Fruit fly (Drosophila melanogaster) whole organism, prepupa: ENCODE data around the gene Antp.
A peak's percentile ranks its signal among the peaks of the same experiment; 100 is the strongest.

Experiments
- CG10631 ChIP-seq: fragments of 200-800 bp; sonication (Bioruptor generic); optimal IDR thresholded peaks from 2 replicates; lab custom pipeline; 2016; ENCODE audit warnings: missing biosample characterization, missing genetic modification characterization
- CG10669 ChIP-seq: fragments of 200-800 bp; sonication (Bioruptor generic); optimal IDR thresholded peaks from 3 replicates; lab custom pipeline; 2018; ENCODE audit warnings: missing biosample characterization, mild to moderate bottlenecking, missing genetic modification characterization, moderate library complexity
- CG11294 ChIP-seq: fragments of 200-800 bp; sonication (Bioruptor generic); IDR thresholded peaks from 2 replicates; pipeline ENCODE4 v1.3.6; 2022; ENCODE audit warnings: missing biosample characterization, missing genetic modification characterization
- CG1621 ChIP-seq: fragments of 200-800 bp; sonication (Bioruptor generic); optimal IDR thresholded peaks from 3 replicates; lab custom pipeline; 2018; ENCODE audit warnings: missing biosample characterization, mild to moderate bottlenecking, missing genetic modification characterization
- CG3032 ChIP-seq: fragments of 200-800 bp; optimal IDR thresholded peaks from 2 replicates; lab custom pipeline; 2019; ENCODE audit warnings: missing biosample characterization, mild to moderate bottlenecking, missing genetic modification characterization, moderate library complexity
- CG31627 ChIP-seq: fragments of 200-800 bp; sonication (Bioruptor generic); optimal IDR thresholded peaks from 3 replicates; lab custom pipeline; 2016; ENCODE audit warnings: missing biosample characterization, missing genetic modification characterization
- CG4318 ChIP-seq: fragments of 200-800 bp; sonication (Bioruptor generic); optimal IDR thresholded peaks from 3 replicates; lab custom pipeline; 2017; ENCODE audit warnings: missing biosample characterization, mild to moderate bottlenecking, missing genetic modification characterization
- CG6163 ChIP-seq: fragments of 200-800 bp; sonication (Bioruptor generic); IDR thresholded peaks from 3 replicates; pipeline ENCODE4 v1.3.6; 2022; ENCODE audit warnings: missing biosample characterization, missing genetic modification characterization
- CG6276 ChIP-seq: fragments of 200-800 bp; sonication (Bioruptor generic); optimal IDR thresholded peaks from 2 replicates; lab custom pipeline; 2017; ENCODE audit warnings: missing biosample characterization, mild to moderate bottlenecking, missing genetic modification characterization
- CG6854 ChIP-seq: fragments of 200-800 bp; sonication (Bioruptor generic); optimal IDR thresholded peaks from 2 replicates; lab custom pipeline; 2017; ENCODE audit warnings: missing biosample characterization, mild to moderate bottlenecking, missing genetic modification characterization
- CG7368 ChIP-seq: fragments of 200-800 bp; sonication (Bioruptor generic); optimal IDR thresholded peaks from 3 replicates; lab custom pipeline; 2016; ENCODE audit warnings: missing biosample characterization, missing genetic modification characterization
- CG9139 ChIP-seq: fragments of 200-800 bp; sonication (Bioruptor generic); optimal IDR thresholded peaks from 3 replicates; lab custom pipeline; 2017; ENCODE audit warnings: missing biosample characterization, mild to moderate bottlenecking, missing genetic modification characterization
- Eip78C ChIP-seq: fragments of 200-800 bp; sonication (Bioruptor generic); peaks from one replicate; lab custom pipeline; 2016; ENCODE audit warnings: missing biosample characterization, missing genetic modification characterization
- Ets21C ChIP-seq: fragments of 200-800 bp; sonication (Bioruptor generic); optimal IDR thresholded peaks from 3 replicates; lab custom pipeline; 2016; ENCODE audit warnings: missing biosample characterization, missing genetic modification characterization
- Ets96B ChIP-seq: fragments of 200-800 bp; optimal IDR thresholded peaks from 2 replicates; lab custom pipeline; 2019; ENCODE audit warnings: missing biosample characterization, mild to moderate bottlenecking, missing genetic modification characterization, moderate library complexity
- Hr38 ChIP-seq: sonication (Bioruptor generic); optimal IDR thresholded peaks from 2 replicates; lab custom pipeline; 2016; ENCODE audit warnings: missing biosample characterization, missing genetic modification characterization
- Hr39 ChIP-seq: fragments of 200-800 bp; sonication (Bioruptor generic); optimal IDR thresholded peaks from 2 replicates; lab custom pipeline; 2016; ENCODE audit warnings: missing biosample characterization, missing genetic modification characterization
- Hr4 ChIP-seq: fragments of 200-800 bp; sonication (Bioruptor generic); optimal IDR thresholded peaks from 3 replicates; lab custom pipeline; 2016; ENCODE audit warnings: missing biosample characterization, missing genetic modification characterization
- Met ChIP-seq: fragments of 200-800 bp; sonication (Bioruptor generic); optimal IDR thresholded peaks from 3 replicates; lab custom pipeline; 2016; ENCODE audit warnings: missing biosample characterization, missing genetic modification characterization
- OdsH ChIP-seq: fragments of 200-800 bp; sonication (Bioruptor generic); optimal IDR thresholded peaks from 3 replicates; lab custom pipeline; 2016; ENCODE audit warnings: missing biosample characterization, missing genetic modification characterization
- Smox ChIP-seq: fragments of 200-800 bp; sonication (Bioruptor generic); optimal IDR thresholded peaks from 3 replicates; lab custom pipeline; 2016; ENCODE audit warnings: missing biosample characterization, missing genetic modification characterization
- Sox102F ChIP-seq: fragments of 200-800 bp; sonication (Bioruptor generic); optimal IDR thresholded peaks from 2 replicates; lab custom pipeline; 2016; ENCODE audit warnings: missing biosample characterization, mild to moderate bottlenecking, missing genetic modification characterization
- achi ChIP-seq: fragments of 200-800 bp; sonication (Bioruptor generic); optimal IDR thresholded peaks from 3 replicates; lab custom pipeline; 2016; ENCODE audit warnings: missing biosample characterization, missing genetic modification characterization
- cyc ChIP-seq: fragments of 200-800 bp; sonication (Bioruptor generic); optimal IDR thresholded peaks from 3 replicates; lab custom pipeline; 2016; ENCODE audit warnings: missing biosample characterization, missing genetic modification characterization
- esn ChIP-seq: fragments of 200-800 bp; sonication (Bioruptor generic); optimal IDR thresholded peaks from 2 replicates; lab custom pipeline; 2016; ENCODE audit warnings: missing biosample characterization, mild to moderate bottlenecking, missing genetic modification characterization, moderate library complexity
- fd59A ChIP-seq: fragments of 200-800 bp; sonication (Bioruptor generic); optimal IDR thresholded peaks from 2 replicates; lab custom pipeline; 2017; ENCODE audit warnings: missing biosample characterization, mild to moderate bottlenecking, missing genetic modification characterization, missing genetic modification reagents
- fd85E ChIP-seq: fragments of 200-800 bp; sonication (Bioruptor generic); optimal IDR thresholded peaks from 3 replicates; lab custom pipeline; 2016; ENCODE audit warnings: missing biosample characterization, missing genetic modification characterization
- fkh ChIP-seq: fragments of 200-800 bp; sonication (Bioruptor generic); optimal IDR thresholded peaks from 3 replicates; lab custom pipeline; 2017; ENCODE audit warnings: missing biosample characterization, mild to moderate bottlenecking, missing genetic modification characterization, moderate library complexity
- pdm3 ChIP-seq: fragments of 200-800 bp; sonication (Bioruptor generic); optimal IDR thresholded peaks from 3 replicates; lab custom pipeline; 2016; ENCODE audit warnings: missing biosample characterization, missing genetic modification characterization
- svp ChIP-seq: fragments of 200-800 bp; sonication (Bioruptor generic); peaks from one replicate; lab custom pipeline; 2016; ENCODE audit warnings: missing biosample characterization, missing genetic modification characterization
- topi ChIP-seq: fragments of 200-800 bp; sonication (Bioruptor generic); optimal IDR thresholded peaks from 3 replicates; lab custom pipeline; 2016; ENCODE audit warnings: missing biosample characterization, missing genetic modification characterization

The Antp gene

DNA sequence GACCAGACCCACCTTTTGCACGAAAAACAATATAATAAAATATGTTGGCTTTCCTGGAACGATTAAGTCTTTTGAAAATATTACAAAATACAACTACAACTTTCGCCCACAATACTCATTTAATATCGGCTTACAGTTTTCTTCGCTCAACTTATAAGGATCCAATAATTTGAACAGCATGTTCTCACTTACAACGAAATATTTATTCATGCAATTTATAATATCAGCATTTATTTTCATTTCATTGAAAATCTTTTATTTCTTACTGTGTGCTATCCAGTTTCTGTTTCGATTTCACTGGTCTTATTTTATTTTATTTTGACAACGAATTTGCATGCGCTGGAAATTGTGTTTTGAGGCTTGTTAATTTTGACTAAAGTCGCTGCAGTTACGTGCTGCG is 30.6 kb downstream of the Antp start:
- TF ChIP-seq svp (GFP tag; lab: Kevin White, UChicago) (peak; percentile 61), pdm3 (peak; percentile 9), esn (GFP tag; lab: Kevin White, UChicago) (peak; percentile 10), CG31627 (GFP tag; lab: Kevin White, UChicago) (peak; percentile 11), Met (GFP tag; lab: Kevin White, UChicago) (peak; percentile 11), CG1621 (tag; lab: Kevin White, UChicago) (no peak), CG7368 (GFP tag; lab: Kevin White, UChicago) (no peak), topi (peak; percentile 4), Eip78C (GFP tag; lab: Kevin White, UChicago) (peak; percentile 73), Sox102F (GFP tag; lab: Kevin White, UChicago) (peak; percentile 20), CG3032 (tag; lab: Kevin White, UChicago) (peak; percentile 8), Smox (peak; percentile 3), Hr39 (GFP tag; lab: Kevin White, UChicago) (no peak), Ets21C (GFP tag; lab: Kevin White, UChicago) (no peak), CG10631 (GFP tag; lab: Kevin White, UChicago) (peak; percentile 20)

DNA sequence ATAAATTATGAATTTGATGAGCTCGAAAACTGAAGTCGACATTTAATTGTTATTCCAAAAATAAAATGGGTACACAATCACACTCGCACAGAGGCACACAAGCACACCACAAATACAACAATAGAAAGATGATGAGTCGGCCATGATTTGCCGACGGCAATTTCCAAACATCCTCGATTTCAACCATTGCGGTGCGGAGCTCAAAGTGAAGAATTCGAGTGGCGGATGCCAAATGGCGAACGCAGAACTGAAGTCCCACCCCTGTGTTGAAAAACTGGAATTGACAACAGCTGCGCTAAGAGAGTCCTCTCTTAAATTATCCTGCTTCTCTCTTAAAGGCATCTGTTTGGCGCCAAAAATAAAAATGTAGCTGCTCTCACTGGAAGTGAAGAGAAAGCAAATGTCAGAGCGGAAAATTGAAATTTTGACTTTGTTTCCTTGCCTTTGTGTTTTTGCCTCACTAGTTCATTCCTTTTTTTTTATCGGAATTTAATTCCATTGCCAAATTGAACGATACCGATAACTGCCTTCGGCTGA is 32.4 kb downstream of the Antp start:
- TF ChIP-seq Eip78C (GFP tag; lab: Kevin White, UChicago) (peak; percentile 24), Hr39 (GFP tag; lab: Kevin White, UChicago) (no peak)

DNA sequence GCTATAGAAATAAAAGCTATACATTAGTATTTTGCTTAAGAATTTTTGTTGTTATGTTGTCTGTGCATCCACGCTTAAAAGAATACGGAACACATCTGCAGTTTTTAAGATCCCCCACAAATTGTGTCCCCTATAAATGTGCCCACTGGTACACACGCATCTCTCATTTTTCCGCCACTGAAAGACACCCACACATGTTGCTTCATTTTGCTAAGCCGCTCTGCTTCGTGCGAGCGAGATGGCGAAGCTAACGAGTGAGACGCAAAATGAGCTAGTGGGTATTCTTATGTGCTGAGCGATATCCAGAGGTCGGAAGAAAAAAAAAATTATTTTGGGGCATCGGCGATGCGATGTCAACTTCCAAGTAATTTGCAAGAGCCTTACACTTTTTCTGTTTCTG is 35.9 kb downstream of the Antp start:
- TF ChIP-seq svp (GFP tag; lab: Kevin White, UChicago) (peak; percentile 54), fd85E (no peak)

DNA sequence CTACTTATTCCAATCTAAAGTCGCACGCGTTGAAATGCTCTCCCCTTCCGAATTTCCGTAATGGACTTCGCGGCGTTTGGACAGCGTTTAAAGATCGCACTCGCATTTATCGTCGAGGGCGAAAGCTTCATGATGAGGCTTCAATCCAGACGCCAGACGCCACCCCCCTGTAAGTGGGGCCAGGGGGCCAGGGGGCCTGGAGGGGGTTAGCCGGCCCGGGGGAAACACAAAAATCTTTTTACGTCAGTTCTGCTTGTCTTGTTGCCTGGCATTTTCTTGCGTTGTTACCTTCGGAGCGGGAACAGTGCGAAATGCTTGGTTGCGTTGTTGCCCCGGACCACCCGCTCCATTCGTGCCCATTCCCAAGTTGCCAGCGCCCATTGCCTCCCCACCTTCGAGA is 38.3 kb downstream of the Antp start:
- TF ChIP-seq CG6163 (GFP tag; lab: Robert Waterston, UW) (0 out of 3 replicates have a peak, but pooled peaks have one; percentile 14), CG4318 (GFP tag; lab: Kevin White, UChicago) (no peak), Hr4 (no peak), cyc (GFP tag; lab: Kevin White, UChicago) (no peak)

DNA sequence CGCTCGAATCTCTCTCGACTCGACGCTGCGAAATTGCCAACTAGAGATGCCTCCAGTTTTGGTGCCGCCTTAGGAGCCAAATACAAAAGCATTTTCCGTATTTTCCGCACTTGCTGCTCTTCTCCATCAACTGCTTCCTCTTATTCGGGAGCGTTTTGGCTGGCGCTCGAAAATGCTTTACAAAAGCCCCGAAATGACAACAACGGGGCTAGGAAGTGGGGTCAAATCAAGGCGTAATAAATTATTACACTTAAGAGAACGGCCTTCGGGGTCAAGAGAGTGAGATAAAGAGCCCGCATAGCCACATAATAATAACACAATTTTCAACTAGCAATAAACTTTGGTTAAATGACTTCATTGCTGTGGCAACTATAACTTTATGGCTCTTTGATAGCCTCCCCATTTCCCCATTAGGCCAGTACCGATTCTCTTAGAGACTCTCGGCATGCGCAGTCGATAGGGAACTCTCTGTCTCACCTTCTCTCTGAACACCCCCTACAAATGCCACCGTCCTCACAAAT is 40.6 kb downstream of the Antp start, which contains the start of gene CG46458:
TSS of gene CG46458 (minus strand) at position 51 of the 521 bp plus-strand sequence.
- TF ChIP-seq OdsH (GFP tag; lab: Kevin White, UChicago), result no peak
- no peak for TF ChIP-seq pdm3
- TF ChIP-seq CG6276 (GFP tag; lab: Kevin White, UChicago), result no peak
- no peak for TF ChIP-seq fkh (GFP tag; lab: Kevin White, UChicago)
- TF ChIP-seq fd59A, result no peak
- TF ChIP-seq CG11294 (GFP tag; lab: Robert Waterston, UW), result no peak
- TF ChIP-seq CG10669 (GFP tag; lab: Kevin White, UChicago), result no peak
- no peak for TF ChIP-seq CG6854 (GFP tag; lab: Kevin White, UChicago)
- TF ChIP-seq Ets96B, result no peak
- no peak for TF ChIP-seq Hr39 (GFP tag; lab: Kevin White, UChicago)
- no peak for TF ChIP-seq CG9139 (GFP tag; lab: Kevin White, UChicago)

DNA sequence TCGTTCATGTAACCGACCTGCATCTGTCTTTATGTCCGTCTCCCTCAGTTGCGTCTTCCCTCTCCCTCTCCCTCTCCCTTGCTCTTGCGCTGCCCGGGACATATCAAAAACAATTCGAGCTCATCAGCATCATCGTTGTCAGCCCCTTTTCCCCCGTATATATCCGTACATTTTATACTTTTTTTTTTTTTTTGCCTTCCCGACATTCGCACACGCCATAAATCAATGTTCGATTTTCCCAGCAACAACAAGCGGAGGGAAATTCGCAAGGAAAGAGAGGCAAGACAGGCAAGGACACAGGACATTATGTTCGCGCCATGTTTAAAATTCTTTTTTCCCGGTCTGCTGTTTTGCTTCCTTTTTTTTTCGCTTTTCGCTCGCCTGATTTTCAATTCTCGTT is 42.3 kb downstream of the Antp start:
- TF ChIP-seq CG3032 (tag; lab: Kevin White, UChicago), result no peak
- TF ChIP-seq Sox102F (GFP tag; lab: Kevin White, UChicago), result no peak
- no peak for TF ChIP-seq achi
- TF ChIP-seq Ets21C (GFP tag; lab: Kevin White, UChicago), result no peak
- no peak for TF ChIP-seq fd85E
- TF ChIP-seq svp (GFP tag; lab: Kevin White, UChicago), result peak; percentile 8
- TF ChIP-seq Eip78C (GFP tag; lab: Kevin White, UChicago), result peak; percentile 21
- TF ChIP-seq Hr38, result no peak
- TF ChIP-seq Hr4, result no peak
